Worm (Caenorhabditis elegans) whole organism, late embryonic: ENCODE data around the gene F42H10.2.
A peak's percentile ranks its signal among the peaks of the same experiment; 100 is the strongest.

Experiments used
- C08G9.2 ChIP-seq: sonication (generic microtip); optimal IDR thresholded peaks from 2 replicates; lab custom pipeline; 2016; ENCODE audit warnings: mild to moderate bottlenecking, missing genetic modification characterization, moderate library complexity, missing compliant biosample characterization
- ceh-19 ChIP-seq: fragments of 200-800 bp; sonication (Bioruptor generic); optimal IDR thresholded peaks from 2 replicates; lab custom pipeline; 2018; ENCODE audit warnings: mild to moderate bottlenecking, missing genetic modification characterization, missing compliant biosample characterization
- ceh-24 ChIP-seq: sonication (generic microtip); optimal IDR thresholded peaks from 2 replicates; lab custom pipeline; 2016; ENCODE audit warnings: mild to moderate bottlenecking, missing genetic modification characterization, missing compliant biosample characterization
- ceh-31 ChIP-seq: sonication (generic microtip); optimal IDR thresholded peaks from 2 replicates; lab custom pipeline; 2016; ENCODE audit warnings: missing genetic modification characterization, missing compliant biosample characterization
- ceh-48 ChIP-seq: sonication (generic microtip); optimal IDR thresholded peaks from 2 replicates; lab custom pipeline; 2016; ENCODE audit warnings: missing genetic modification characterization, inconsistent platforms, missing compliant biosample characterization
- dmd-4 ChIP-seq: sonication (generic microtip); optimal IDR thresholded peaks from 2 replicates; lab custom pipeline; 2016; ENCODE audit warnings: borderline replicate concordance, missing genetic modification characterization, missing compliant biosample characterization
- elt-2 ChIP-seq: sonication (generic microtip); optimal IDR thresholded peaks from 2 replicates; lab custom pipeline; 2016; ENCODE audit warnings: missing genetic modification reagents, missing genetic modification characterization, missing compliant biosample characterization
- elt-4 ChIP-seq: sonication (generic microtip); optimal IDR thresholded peaks from 2 replicates; lab custom pipeline; 2016; ENCODE audit warnings: missing genetic modification characterization, missing compliant biosample characterization
- ets-4 ChIP-seq: sonication (generic microtip); optimal IDR thresholded peaks from 2 replicates; lab custom pipeline; 2016; ENCODE audit warnings: missing genetic modification characterization, missing compliant biosample characterization
- fax-1 ChIP-seq: sonication (generic microtip); optimal IDR thresholded peaks from 2 replicates; lab custom pipeline; 2016; ENCODE audit warnings: missing genotype, missing genetic modification characterization, missing compliant biosample characterization
- hlh-13 ChIP-seq: fragments of 200-800 bp; sonication (Bioruptor generic); optimal IDR thresholded peaks from 2 replicates; lab custom pipeline; 2018; ENCODE audit warnings: mild to moderate bottlenecking, missing genetic modification characterization, missing compliant biosample characterization
- hlh-30 ChIP-seq: sonication (generic microtip); optimal IDR thresholded peaks from 2 replicates; lab custom pipeline; 2017; ENCODE audit warnings: antibody characterized with exemption, missing genetic modification characterization, missing compliant biosample characterization; ENCODE audit not compliant: insufficient read depth
- lin-11 ChIP-seq: fragments of 200-800 bp; sonication (Bioruptor generic); optimal IDR thresholded peaks from 2 replicates; lab custom pipeline; 2018; ENCODE audit warnings: mild to moderate bottlenecking, missing genetic modification characterization, missing compliant biosample characterization
- madf-2 ChIP-seq: sonication (generic microtip); optimal IDR thresholded peaks from 2 replicates; lab custom pipeline; 2017; ENCODE audit warnings: missing genetic modification characterization, missing compliant biosample characterization
- mec-3 ChIP-seq: sonication (generic microtip); optimal IDR thresholded peaks from 2 replicates; lab custom pipeline; 2016; ENCODE audit warnings: borderline replicate concordance, missing genetic modification characterization, missing compliant biosample characterization
- nfya-1 ChIP-seq: sonication (generic microtip); optimal IDR thresholded peaks from 2 replicates; lab custom pipeline; 2017; ENCODE audit warnings: missing genetic modification characterization, mild to moderate bottlenecking, missing compliant biosample characterization, antibody characterized with exemption, moderate library complexity
- nhr-232 ChIP-seq: sonication (generic microtip); optimal IDR thresholded peaks from 2 replicates; lab custom pipeline; 2016; ENCODE audit warnings: missing genetic modification characterization, missing compliant biosample characterization
- npax-4 ChIP-seq: sonication (generic microtip); optimal IDR thresholded peaks from 2 replicates; lab custom pipeline; 2016; ENCODE audit warnings: missing genetic modification characterization, missing compliant biosample characterization
- odd-2 ChIP-seq: sonication (generic microtip); optimal IDR thresholded peaks from 2 replicates; lab custom pipeline; 2017; ENCODE audit warnings: antibody characterized with exemption, mild to moderate bottlenecking, missing genetic modification characterization, missing compliant biosample characterization
- pat-9 ChIP-seq: fragments of 200-800 bp; sonication (Bioruptor generic); optimal IDR thresholded peaks from 2 replicates; lab custom pipeline; 2018; ENCODE audit warnings: mild to moderate bottlenecking, missing genetic modification characterization, moderate library complexity, missing compliant biosample characterization
- pha-2 ChIP-seq: sonication (generic microtip); optimal IDR thresholded peaks from 2 replicates; lab custom pipeline; 2017; ENCODE audit warnings: mild to moderate bottlenecking, missing genetic modification characterization, missing compliant biosample characterization
- pros-1 ChIP-seq: fragments of 150-350 bp; optimal IDR thresholded peaks from 2 replicates; lab custom pipeline; 2014; ENCODE audit warnings: missing biosample characterization, missing genetic modification reagents, missing genetic modification characterization
- ref-2 ChIP-seq: sonication (generic microtip); optimal IDR thresholded peaks from 2 replicates; lab custom pipeline; 2016; ENCODE audit warnings: missing genetic modification characterization, missing compliant biosample characterization
- sox-4 ChIP-seq: sonication (generic microtip); optimal IDR thresholded peaks from 2 replicates; lab custom pipeline; 2017; ENCODE audit warnings: mild to moderate bottlenecking, missing genetic modification characterization, inconsistent platforms, missing compliant biosample characterization
- tbx-7 ChIP-seq: sonication (generic microtip); optimal IDR thresholded peaks from 2 replicates; lab custom pipeline; 2016; ENCODE audit warnings: missing genotype, missing genetic modification characterization, missing compliant biosample characterization
- unc-3 ChIP-seq, 2 experiments: fragments of 200-800 bp in 1 of 2; sonication (Bioruptor generic) in 1 of 2; sonication (generic microtip) in 1 of 2; conservative IDR thresholded peaks in 1 of 2; optimal IDR thresholded peaks in 1 of 2; 2 replicates each; pipeline versions ENCODE4 v1.3.6 to Lab custom; 2016 to 2022; ENCODE audit warnings: missing compliant biosample characterization in 2 of 2, missing genetic modification characterization in 2 of 2, missing genetic modification reagents in 1 of 2
- ztf-16 ChIP-seq: sonication (generic microtip); optimal IDR thresholded peaks from 2 replicates; lab custom pipeline; 2017; ENCODE audit warnings: missing genetic modification characterization, missing compliant biosample characterization

F42H10.2 gene

DNA sequence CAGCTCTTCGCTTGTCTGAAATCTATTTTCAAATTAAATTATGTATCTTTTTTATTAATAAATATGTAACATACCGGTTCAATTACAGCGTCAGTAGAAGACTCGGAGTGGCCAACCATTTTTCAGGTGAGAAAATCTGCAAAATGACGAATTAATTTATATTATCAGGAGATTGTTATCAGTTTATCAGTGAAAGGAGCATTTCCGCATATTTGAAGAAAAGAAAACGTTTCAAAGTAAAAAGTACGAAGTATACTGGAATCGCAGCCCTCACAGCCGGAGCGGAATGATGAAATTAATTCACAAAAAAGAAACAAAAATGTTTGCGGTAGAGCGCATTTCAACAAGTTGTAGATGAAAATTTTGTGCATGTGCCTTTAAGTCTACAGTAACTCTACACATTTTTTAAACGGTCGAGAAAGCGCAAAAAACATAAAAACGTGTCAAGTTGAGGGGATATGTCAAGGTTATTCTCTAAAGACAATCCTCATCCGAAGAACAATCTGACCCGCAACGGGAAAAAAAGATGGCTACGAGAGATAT is 11.0 kb upstream of the F42H10.2 start:
- TF ChIP-seq npax-4 (tag; lab: Kevin White, UChicago) (no peak), elt-2 (tag; lab: Kevin White, UChicago) (peak; percentile 66), odd-2 (tag; lab: Kevin White, UChicago) (no peak)

DNA sequence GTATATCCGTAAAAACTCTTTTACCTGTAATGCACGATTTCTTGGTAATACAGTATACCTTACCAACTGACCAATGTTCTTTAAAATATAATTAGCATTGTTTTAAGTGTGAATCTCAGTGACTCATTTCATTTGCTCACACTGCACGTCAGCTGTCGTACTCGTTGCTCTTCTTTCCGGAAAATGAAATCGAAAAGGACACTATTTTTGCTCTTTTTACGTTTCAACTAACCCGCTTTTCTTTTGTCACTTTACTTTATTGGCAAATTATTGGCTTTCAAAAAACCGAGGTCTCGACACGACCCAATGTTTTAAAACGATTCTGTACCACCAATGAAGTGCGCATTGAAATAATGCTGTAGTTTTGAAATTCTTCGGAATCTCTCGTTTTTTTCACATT is 10.1 kb upstream of the F42H10.2 start, which contains the start of gene F42H10.6:
F42H10.6 (minus strand) TSS at position 101 of the 400 bp plus-strand sequence.
- TF ChIP-seq fax-1 (tag; lab: Kevin White, UChicago) (no peak), ceh-24 (no peak), unc-3 (GFP tag; conservative IDR thresholded peaks at IDR 0.05; lab: Robert Waterston, UW) (no peak), unc-3 (tag; optimal IDR thresholded peaks at IDR 0.05; lab: Kevin White, UChicago) (no peak), pros-1 (no peak), hlh-30 (tag; lab: Kevin White, UChicago) (no peak), elt-4 (tag; lab: Kevin White, UChicago) (no peak)

DNA sequence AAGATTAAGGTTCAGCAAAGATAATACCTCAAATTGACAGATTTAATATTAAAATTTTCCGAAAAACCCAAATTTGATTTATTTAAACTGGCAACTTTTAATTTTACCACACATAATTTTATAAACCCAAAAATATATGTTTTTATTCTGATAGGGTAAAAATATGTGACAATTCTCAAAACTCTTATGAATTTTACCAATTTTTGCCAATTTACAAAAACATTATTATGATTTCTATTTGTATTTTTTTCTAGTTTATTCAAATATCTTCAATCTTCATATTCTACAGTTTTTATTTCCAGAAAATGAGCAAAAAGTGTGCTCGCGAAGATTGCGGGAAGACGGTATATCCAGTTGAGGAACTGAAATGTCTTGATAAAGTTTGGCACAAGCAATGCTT is 6.6 kb upstream of the F42H10.2 start, which contains the start of gene F42H10.3:
F42H10.3 (plus strand) TSS at position 301 of the 400 bp plus-strand sequence.
- TF ChIP-seq elt-2 (tag; lab: Kevin White, UChicago), result no peak
- TF ChIP-seq, all 69 proteins: peak for 0

DNA sequence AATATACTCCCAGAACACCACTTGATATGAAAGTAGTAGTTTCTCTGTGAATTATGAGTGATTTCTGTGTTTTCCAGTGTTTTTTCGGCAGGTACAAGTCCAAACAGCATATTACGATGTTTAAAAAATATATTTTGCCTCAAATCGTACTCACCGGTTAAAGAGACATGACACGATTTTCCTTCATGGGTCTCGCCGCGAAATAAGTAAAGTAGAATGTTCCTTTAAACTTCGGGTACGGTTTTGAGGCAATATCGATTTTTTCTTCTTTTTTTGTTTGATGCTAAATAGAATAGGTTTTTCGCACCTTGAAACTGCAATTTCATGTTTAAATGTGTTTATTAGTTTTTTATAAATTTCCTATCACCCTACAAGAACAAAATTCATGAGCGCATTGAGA is 1.5 kb downstream of the F42H10.2 start:
- no peak for TF ChIP-seq hlh-13 (GFP tag; lab: Kevin White, UChicago)
- no peak for TF ChIP-seq C08G9.2
- no peak for TF ChIP-seq pat-9 (tag; lab: Kevin White, UChicago)
- TF ChIP-seq unc-3 (GFP tag; conservative IDR thresholded peaks at IDR 0.05; lab: Robert Waterston, UW), result no peak
- TF ChIP-seq unc-3 (tag; optimal IDR thresholded peaks at IDR 0.05; lab: Kevin White, UChicago), result no peak
- TF ChIP-seq pha-2, result no peak
- TF ChIP-seq ref-2 (tag; lab: Kevin White, UChicago), result no peak
- no peak for TF ChIP-seq ztf-16 (tag; lab: Kevin White, UChicago)
- TF ChIP-seq tbx-7 (tag; lab: Kevin White, UChicago), result no peak
- TF ChIP-seq odd-2 (tag; lab: Kevin White, UChicago), result no peak

DNA sequence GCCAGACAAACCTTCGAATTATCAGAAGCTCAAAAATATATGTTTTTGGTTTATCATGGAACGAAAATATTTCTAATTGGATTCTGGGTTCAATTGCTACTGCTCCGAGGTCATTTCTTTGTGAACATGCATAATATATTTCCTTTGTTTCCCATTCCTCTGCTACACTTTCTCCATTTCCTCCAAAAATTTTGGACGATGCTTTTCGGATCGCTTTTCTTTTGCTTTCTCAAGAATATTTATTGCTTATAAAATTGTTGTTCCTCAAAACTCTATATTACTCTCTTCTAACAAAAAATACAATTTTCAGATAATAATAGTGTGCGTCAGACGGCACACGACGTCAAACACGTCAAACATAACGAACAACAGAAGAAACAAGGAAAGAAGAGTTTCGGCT is 4.3 kb downstream of the F42H10.2 start, which contains the start of gene pac-1:
pac-1 (plus strand) TSS at position 301 of the 400 bp plus-strand sequence.
- TF ChIP-seq sox-4 (tag; lab: Kevin White, UChicago), result no peak
- TF ChIP-seq ets-4 (tag; lab: Kevin White, UChicago), result no peak
- no peak for TF ChIP-seq nhr-232
- TF ChIP-seq hlh-13 (GFP tag; lab: Kevin White, UChicago), result no peak
- no peak for TF ChIP-seq dmd-4
- no peak for TF ChIP-seq ceh-48 (tag; lab: Kevin White, UChicago)
- no peak for TF ChIP-seq ceh-19 (GFP tag; lab: Kevin White, UChicago)
- no peak for TF ChIP-seq tbx-7 (tag; lab: Kevin White, UChicago)
- TF ChIP-seq lin-11 (tag; lab: Kevin White, UChicago), result no peak
- TF ChIP-seq madf-2 (tag; lab: Kevin White, UChicago), result no peak
- no peak for TF ChIP-seq ceh-31 (tag; lab: Kevin White, UChicago)
- no peak for TF ChIP-seq fax-1 (tag; lab: Kevin White, UChicago)

DNA sequence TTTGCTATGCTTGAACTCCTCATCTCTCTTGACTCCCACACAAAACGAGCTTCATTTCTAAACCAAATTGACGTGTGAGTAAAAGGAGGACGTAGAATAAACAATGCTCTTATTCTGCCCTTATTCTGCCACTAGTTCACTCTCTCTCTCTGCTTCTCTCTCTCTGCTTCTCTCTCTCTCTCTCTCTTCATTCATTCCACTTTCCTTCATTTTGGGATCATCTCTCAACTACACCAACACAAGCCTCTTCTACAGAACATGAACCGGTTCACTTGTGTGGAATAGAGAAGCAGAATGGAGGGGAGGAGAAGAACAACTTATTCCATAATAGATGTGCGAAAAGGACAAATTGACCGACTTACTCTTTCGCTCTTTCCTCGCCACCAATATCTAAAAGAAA is 12.9 kb downstream of the F42H10.2 start:
- TF ChIP-seq ceh-31 (tag; lab: Kevin White, UChicago) (peak; percentile 61), nfya-1 (tag; lab: Kevin White, UChicago) (peak; percentile 34), pros-1 (peak; percentile 10), mec-3 (tag; lab: Kevin White, UChicago) (no peak)
